Worm (Caenorhabditis elegans): Measurements from ENCODE around the gene srh-148.

DNA sequence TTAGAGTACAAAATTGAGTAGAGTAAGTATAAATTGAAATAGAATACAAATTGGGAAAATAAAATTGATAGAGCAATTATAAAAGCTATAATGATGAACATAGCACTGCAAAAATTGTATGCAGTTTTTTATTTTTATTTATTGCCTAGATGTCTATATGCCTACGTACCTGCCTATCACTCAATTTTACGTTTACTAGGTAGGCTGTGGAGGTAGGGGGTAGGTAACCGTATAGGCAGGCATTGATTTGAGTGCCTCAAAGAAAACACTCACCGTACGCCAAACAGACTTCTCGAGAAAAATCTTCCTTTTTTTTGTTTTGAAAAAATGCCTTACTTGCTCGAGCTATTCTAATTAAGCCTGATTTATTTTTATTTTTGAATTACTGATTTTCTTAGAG lies 26.6 kb downstream of the srh-148 start, which contains the start of gene srbc-56:
- no peak for TF ChIP-seq pes-1 (GFP tag; IDR thresholded peaks at IDR 0.05)
- TF ChIP-seq sea-1 (GFP tag; conservative IDR thresholded peaks at IDR 0.05) = no peak
- no peak for TF ChIP-seq tbx-37 (GFP tag; conservative IDR thresholded peaks at IDR 0.05)
- TF ChIP-seq ama-1 (optimal IDR thresholded peaks at IDR 0.05) = no peak
- TF ChIP-seq ceh-36 (tag; optimal IDR thresholded peaks at IDR 0.05) = no peak
- TF ChIP-seq flt-1 (GFP tag; IDR thresholded peaks at IDR 0.05) = no peak
- no peak for TF ChIP-seq hmg-4 (GFP tag; optimal IDR thresholded peaks at IDR 0.05)
- no peak for TF ChIP-seq scrt-1 (GFP tag; IDR thresholded peaks at IDR 0.05)
- no peak for TF ChIP-seq tbx-11 (GFP tag; IDR thresholded peaks at IDR 0.05)
- TF ChIP-seq hnd-1 (tag; optimal IDR thresholded peaks at IDR 0.05) = no peak
- TF ChIP-seq B0310.2 (tag; optimal IDR thresholded peaks at IDR 0.05) = no peak
